Comparison of ENCODE assay signal across 4 worm cellular contexts in the genomic region with DNA sequence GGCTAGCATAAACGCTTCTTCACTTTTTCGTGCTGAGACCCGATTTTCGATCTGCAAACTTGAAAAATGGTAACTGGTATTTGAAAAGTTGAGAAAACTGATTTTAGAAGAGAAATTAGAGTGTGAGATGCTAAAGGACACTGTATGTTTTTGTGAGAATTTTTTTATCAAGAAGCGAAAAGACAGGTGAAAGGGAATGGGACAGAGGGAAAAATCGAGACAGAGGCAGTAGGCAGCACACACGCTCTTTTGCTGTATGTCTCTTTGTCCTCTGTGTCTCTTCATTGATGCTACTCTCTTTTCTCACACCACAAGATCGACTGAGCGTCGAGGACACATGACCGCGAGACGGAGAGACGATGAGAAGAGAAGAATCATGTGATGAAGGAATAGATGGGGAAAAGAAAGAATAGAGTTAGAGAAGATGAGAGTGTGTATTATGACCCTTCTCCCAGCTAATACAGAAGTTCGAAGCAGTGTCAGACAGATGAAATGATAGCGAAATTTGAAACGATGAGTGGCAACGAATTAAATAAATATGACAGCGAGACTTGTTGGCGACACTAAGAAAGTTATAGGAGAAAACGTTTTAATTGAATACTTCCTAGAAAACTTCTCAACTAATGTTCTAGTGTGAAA.
TF ChIP-seq lines count a peak whose summit lies in the region.

Gene lgg-2, minus strand, starts transcription at position 51 of the 639 bp plus-strand sequence.

TF ChIP-seq in whole organism, L2 larva, 48 proteins besides CTCF, POLR2A, EP300 and RAD21 (continues in another document):
- no peak for TF ChIP-seq ama-1 (optimal IDR thresholded peaks at IDR 0.05; lab: Kevin White, UChicago)
- TF ChIP-seq mdl-1 (tag; optimal IDR thresholded peaks at IDR 0.05; lab: Kevin White, UChicago) = peak; percentile 79 to 97
- TF ChIP-seq skn-1 (tag; optimal IDR thresholded peaks at IDR 0.05; lab: Kevin White, UChicago) = peak; percentile 52
- TF ChIP-seq ceh-82 (tag; optimal IDR thresholded peaks at IDR 0.05; lab: Kevin White, UChicago) = peak; percentile 21
- TF ChIP-seq peb-1 (tag; optimal IDR thresholded peaks at IDR 0.05; lab: Kevin White, UChicago) = no peak
- TF ChIP-seq nhr-129 (tag; optimal IDR thresholded peaks at IDR 0.05; lab: Kevin White, UChicago) = peak; percentile 98
- TF ChIP-seq fos-1 (tag; optimal IDR thresholded peaks at IDR 0.05; lab: Kevin White, UChicago) = peak; percentile 97
- TF ChIP-seq lsy-2 (tag; optimal IDR thresholded peaks at IDR 0.05; lab: Kevin White, UChicago) = peak; percentile 75 to 95
- peak; percentile 98 for TF ChIP-seq nhr-6 (tag; optimal IDR thresholded peaks at IDR 0.05; lab: Kevin White, UChicago)
- peak; percentile 56 for TF ChIP-seq alr-1 (tag; optimal IDR thresholded peaks at IDR 0.05; lab: Kevin White, UChicago)
- TF ChIP-seq nhr-12 (tag; optimal IDR thresholded peaks at IDR 0.05; lab: Kevin White, UChicago) = peak; percentile 38
- TF ChIP-seq zag-1 (tag; optimal IDR thresholded peaks at IDR 0.05; lab: Kevin White, UChicago) = peak; percentile 78
- TF ChIP-seq egl-27 (tag; optimal IDR thresholded peaks at IDR 0.05; lab: Kevin White, UChicago) = peak; percentile 97
- peak; percentile 57 for TF ChIP-seq ceh-16 (tag; optimal IDR thresholded peaks at IDR 0.05; lab: Kevin White, UChicago)
- TF ChIP-seq Y55F3AM.14 (GFP tag; optimal IDR thresholded peaks at IDR 0.05; lab: Kevin White, UChicago) = peak; percentile 94
- TF ChIP-seq aly-2 (tag; optimal IDR thresholded peaks at IDR 0.05; lab: Kevin White, UChicago) = no peak
- TF ChIP-seq ztf-11 (tag; optimal IDR thresholded peaks at IDR 0.05; lab: Kevin White, UChicago) = peak; percentile 4
- peak; percentile 88 for TF ChIP-seq gmeb-1 (tag; optimal IDR thresholded peaks at IDR 0.05; lab: Kevin White, UChicago)
- no peak for TF ChIP-seq nhr-11 (tag; optimal IDR thresholded peaks at IDR 0.05; lab: Kevin White, UChicago)
- TF ChIP-seq mbf-1 (tag; optimal IDR thresholded peaks at IDR 0.05; lab: Kevin White, UChicago) = no peak
- TF ChIP-seq F13H6.1 (tag; optimal IDR thresholded peaks at IDR 0.05; lab: Kevin White, UChicago) = peak; percentile 98

TF ChIP-seq in whole organism, L4 larva, 104 proteins besides CTCF, POLR2A, EP300 and RAD21 (continues in another document):
- TF ChIP-seq snpc-1.2 (GFP tag; IDR thresholded peaks at IDR 0.05; lab: Robert Waterston, UW) (no peak), dve-1 (tag; optimal IDR thresholded peaks at IDR 0.05; lab: Kevin White, UChicago; ENCODE audit: insufficient read depth) (peak; percentile 97), ceh-62 (tag; optimal IDR thresholded peaks at IDR 0.05; lab: Kevin White, UChicago) (no peak), nhr-11 (tag; optimal IDR thresholded peaks at IDR 0.05; lab: Kevin White, UChicago) (peak; percentile 97), aly-2 (tag; optimal IDR thresholded peaks at IDR 0.05; lab: Kevin White, UChicago) (no peak), ztf-11 (tag; optimal IDR thresholded peaks at IDR 0.05; lab: Kevin White, UChicago) (no peak), attf-4 (tag; optimal IDR thresholded peaks at IDR 0.05; lab: Kevin White, UChicago) (peak; percentile 65), snpc-4 (tag; optimal IDR thresholded peaks at IDR 0.05; lab: Kevin White, UChicago) (no peak), nhr-41 (GFP tag; IDR thresholded peaks at IDR 0.05; lab: Robert Waterston, UW) (peak; percentile 84), php-3 (GFP tag; IDR thresholded peaks at IDR 0.05; lab: Robert Waterston, UW) (0 out of 2 replicates have a peak, but pooled peaks have one; percentile 55), F10B5.3 (tag; optimal IDR thresholded peaks at IDR 0.05; lab: Kevin White, UChicago) (peak; percentile 6), tag-97 (GFP tag; IDR thresholded peaks at IDR 0.05; lab: Robert Waterston, UW) (no peak), Y105C5A.15 (GFP tag; IDR thresholded peaks at IDR 0.05; lab: Robert Waterston, UW) (peak; percentile 58; the same call in 1 of the 2 replicates), egl-27 (tag; optimal IDR thresholded peaks at IDR 0.05; lab: Kevin White, UChicago) (no peak), daf-16 (GFP tag; optimal IDR thresholded peaks at IDR 0.05; lab: Kevin White, UChicago) (peak; percentile 63 to 70), daf-16 (tag; optimal IDR thresholded peaks at IDR 0.05; lab: Kevin White, UChicago) (peak; percentile 93), lim-7 (GFP tag; IDR thresholded peaks at IDR 0.05; lab: Robert Waterston, UW) (no peak), rbr-2 (tag; optimal IDR thresholded peaks at IDR 0.05; lab: Kevin White, UChicago) (no peak), F49E8.2 (tag; optimal IDR thresholded peaks at IDR 0.05; lab: Kevin White, UChicago; ENCODE audit: borderline replicate concordance) (no peak), pha-4 (GFP tag; IDR thresholded peaks at IDR 0.05; lab: Robert Waterston, UW) (peak; percentile 78), pha-4 (tag; optimal IDR thresholded peaks at IDR 0.05; lab: Kevin White, UChicago) (peak; percentile 98)

TF ChIP-seq in whole organism, late embryonic, 69 proteins besides CTCF, POLR2A, EP300 and RAD21 (continues in another document):
- TF ChIP-seq ref-2 (tag; optimal IDR thresholded peaks at IDR 0.05; lab: Kevin White, UChicago) (peak; percentile 61), ama-1 (optimal IDR thresholded peaks at IDR 0.05; lab: Kevin White, UChicago) (no peak), ahr-1 (tag; optimal IDR thresholded peaks at IDR 0.05; lab: Kevin White, UChicago) (no peak), hlh-13 (GFP tag; optimal IDR thresholded peaks at IDR 0.05; lab: Kevin White, UChicago) (no peak), hlh-6 (tag; optimal IDR thresholded peaks at IDR 0.05; lab: Kevin White, UChicago) (no peak), ceh-31 (tag; optimal IDR thresholded peaks at IDR 0.05; lab: Kevin White, UChicago) (peak; percentile 73), sdc-2 (tag; optimal IDR thresholded peaks at IDR 0.05; lab: Kevin White, UChicago) (no peak), C38D4.7 (GFP tag; optimal IDR thresholded peaks at IDR 0.05; lab: Kevin White, UChicago) (no peak), gmeb-2 (tag; optimal IDR thresholded peaks at IDR 0.05; lab: Kevin White, UChicago) (no peak), ztf-16 (tag; optimal IDR thresholded peaks at IDR 0.05; lab: Kevin White, UChicago) (no peak), pat-9 (tag; optimal IDR thresholded peaks at IDR 0.05; lab: Kevin White, UChicago) (no peak), hlh-15 (tag; optimal IDR thresholded peaks at IDR 0.05; lab: Kevin White, UChicago) (no peak), F13H6.1 (tag; optimal IDR thresholded peaks at IDR 0.05; lab: Kevin White, UChicago) (peak; percentile 26), rnt-1 (tag; optimal IDR thresholded peaks at IDR 0.05; lab: Kevin White, UChicago) (peak; percentile 75), pha-4 (tag; optimal IDR thresholded peaks at IDR 0.05; lab: Kevin White, UChicago) (no peak), mec-3 (tag; optimal IDR thresholded peaks at IDR 0.05; lab: Kevin White, UChicago; ENCODE audit: borderline replicate concordance) (no peak), nhr-11 (tag; optimal IDR thresholded peaks at IDR 0.05; lab: Kevin White, UChicago) (no peak), npax-4 (tag; optimal IDR thresholded peaks at IDR 0.05; lab: Kevin White, UChicago) (no peak), odd-2 (tag; optimal IDR thresholded peaks at IDR 0.05; lab: Kevin White, UChicago) (no peak), pax-1 (tag; optimal IDR thresholded peaks at IDR 0.05; lab: Kevin White, UChicago) (peak; percentile 29), tbx-2 (tag; optimal IDR thresholded peaks at IDR 0.05; lab: Kevin White, UChicago) (peak; percentile 84), dmd-4 (tag; optimal IDR thresholded peaks at IDR 0.05; lab: Kevin White, UChicago; ENCODE audit: borderline replicate concordance) (peak; percentile 46), ceh-30 (tag; optimal IDR thresholded peaks at IDR 0.05; lab: Kevin White, UChicago) (no peak), nhr-232 (tag; optimal IDR thresholded peaks at IDR 0.05; lab: Kevin White, UChicago) (no peak)

TF ChIP-seq in whole organism, mixed stage, embryonic, 35 proteins besides CTCF, POLR2A, EP300 and RAD21 (continues in another document):
- peak; percentile 74 for TF ChIP-seq unc-120 (tag; optimal IDR thresholded peaks at IDR 0.05; lab: Kevin White, UChicago; ENCODE audit: poor library complexity, severe bottlenecking)
- peak; percentile 85 for TF ChIP-seq hlh-1 (tag; optimal IDR thresholded peaks at IDR 0.05; lab: Kevin White, UChicago)
- TF ChIP-seq nhr-76 (tag; optimal IDR thresholded peaks at IDR 0.05; lab: Kevin White, UChicago) = no peak
- peak; percentile 27 for TF ChIP-seq lin-32 (GFP tag; optimal IDR thresholded peaks at IDR 0.05; lab: Kevin White, UChicago)
- no peak for TF ChIP-seq sem-2 (GFP tag; optimal IDR thresholded peaks at IDR 0.05; lab: Kevin White, UChicago)
- peak; percentile 21 for TF ChIP-seq elt-1 (tag; optimal IDR thresholded peaks at IDR 0.05; lab: Kevin White, UChicago; ENCODE audit: borderline replicate concordance, insufficient read depth)
- peak; percentile 49 for TF ChIP-seq ztf-11 (tag; optimal IDR thresholded peaks at IDR 0.05; lab: Kevin White, UChicago)
- peak; percentile 45 for TF ChIP-seq blmp-1 (tag; optimal IDR thresholded peaks at IDR 0.05; lab: Kevin White, UChicago)
- no peak for TF ChIP-seq sptf-1 (tag; optimal IDR thresholded peaks at IDR 0.05; lab: Kevin White, UChicago)
- TF ChIP-seq nhr-28 (tag; optimal IDR thresholded peaks at IDR 0.05; lab: Kevin White, UChicago) = no peak
- peak; percentile 86 for TF ChIP-seq unc-62 (GFP tag; optimal IDR thresholded peaks at IDR 0.05; lab: Kevin White, UChicago)
- no peak for TF ChIP-seq ceh-43 (GFP tag; optimal IDR thresholded peaks at IDR 0.05; lab: Kevin White, UChicago)
- TF ChIP-seq lsy-2 (tag; optimal IDR thresholded peaks at IDR 0.05; lab: Kevin White, UChicago) = peak; percentile 46
- TF ChIP-seq cnd-1 (tag; optimal IDR thresholded peaks at IDR 0.05; lab: Kevin White, UChicago) = peak; percentile 50
- TF ChIP-seq mab-5 (tag; optimal IDR thresholded peaks at IDR 0.05; lab: Kevin White, UChicago) = no peak
- TF ChIP-seq pha-4 (tag; optimal IDR thresholded peaks at IDR 0.05; lab: Kevin White, UChicago) = peak; percentile 45
- TF ChIP-seq ham-2 (GFP tag; optimal IDR thresholded peaks at IDR 0.05; lab: Kevin White, UChicago) = peak; percentile 76
- TF ChIP-seq unc-39 (tag; optimal IDR thresholded peaks at IDR 0.05; lab: Kevin White, UChicago) = no peak
- peak; percentile 53 for TF ChIP-seq nhr-12 (tag; optimal IDR thresholded peaks at IDR 0.05; lab: Kevin White, UChicago)
- TF ChIP-seq elt-3 (tag; optimal IDR thresholded peaks at IDR 0.05; lab: Kevin White, UChicago) = no peak
- TF ChIP-seq tbx-8 (GFP tag; optimal IDR thresholded peaks at IDR 0.05; lab: Kevin White, UChicago) = no peak
- peak; percentile 70 for TF ChIP-seq ces-1 (GFP tag; optimal IDR thresholded peaks at IDR 0.05; lab: Kevin White, UChicago)
- TF ChIP-seq mep-1 (tag; optimal IDR thresholded peaks at IDR 0.05; lab: Kevin White, UChicago) = peak; percentile 68
- no peak for TF ChIP-seq snpc-4 (tag; optimal IDR thresholded peaks at IDR 0.05; lab: Kevin White, UChicago)
- no peak for TF ChIP-seq ceh-83 (GFP tag; optimal IDR thresholded peaks at IDR 0.05; lab: Kevin White, UChicago)
- TF ChIP-seq bed-3 (GFP tag; optimal IDR thresholded peaks at IDR 0.05; lab: Kevin White, UChicago) = no peak
- TF ChIP-seq nhr-237 (tag; optimal IDR thresholded peaks at IDR 0.05; lab: Kevin White, UChicago) = peak; percentile 55
